Fruit fly (Drosophila melanogaster) whole organism, embryonic: ENCODE data around the gene CG31817.

Experiments used
- CG10462 ChIP-seq: fragments of 200-800 bp; sonication (Bioruptor generic); optimal IDR thresholded peaks from 2 replicates; lab custom pipeline; 2016; ENCODE audit warnings: missing biosample characterization, missing genetic modification characterization
- CG13775 ChIP-seq: fragments of 200-800 bp; sonication (Bioruptor generic); optimal IDR thresholded peaks from 3 replicates; lab custom pipeline; 2017; ENCODE audit warnings: missing biosample characterization, mild to moderate bottlenecking, missing genetic modification characterization
- CG14965 ChIP-seq: fragments of 200-800 bp; sonication (Bioruptor generic); optimal IDR thresholded peaks from 2 replicates; lab custom pipeline; 2016; ENCODE audit warnings: missing biosample characterization, missing genetic modification characterization, borderline replicate concordance
- CG1832 ChIP-seq: fragments of 200-800 bp; sonication (Bioruptor generic); optimal IDR thresholded peaks from 2 replicates; lab custom pipeline; 2017; ENCODE audit warnings: missing biosample characterization, mild to moderate bottlenecking, missing genetic modification characterization, inconsistent platforms
- CG7745 ChIP-seq: fragments of 200-800 bp; sonication (Bioruptor generic); optimal IDR thresholded peaks from 2 replicates; lab custom pipeline; 2018; ENCODE audit warnings: missing biosample characterization, mild to moderate bottlenecking, missing genetic modification characterization, moderate library complexity
- Dek ChIP-seq: fragments of 200-800 bp; sonication (Bioruptor generic); optimal IDR thresholded peaks from 3 replicates; lab custom pipeline; 2019; ENCODE audit warnings: missing biosample characterization, mild to moderate bottlenecking, missing genetic modification characterization, moderate library complexity
- Drgx ChIP-seq: fragments of 200-800 bp; sonication (Bioruptor generic); IDR thresholded peaks from 2 replicates; pipeline ENCODE4 v1.3.6; 2022; ENCODE audit warnings: missing biosample characterization, missing genetic modification characterization
- Mrtf ChIP-seq: fragments of 200-800 bp; sonication (Bioruptor generic); IDR thresholded peaks from 3 replicates; pipeline ENCODE4 v1.3.6; 2022; ENCODE audit warnings: missing biosample characterization, missing genetic modification characterization
- Scr ChIP-seq: fragments of 200-800 bp; sonication (Bioruptor generic); IDR thresholded peaks from 2 replicates; pipeline ENCODE4 v1.3.6; 2022; ENCODE audit warnings: missing biosample characterization, missing genetic modification characterization; ENCODE audit not compliant: partially characterized antibody
- aop ChIP-seq: fragments of 200-800 bp; sonication (Bioruptor generic); IDR thresholded peaks from 2 replicates; pipeline ENCODE4 v1.3.6; 2022; ENCODE audit warnings: missing biosample characterization, missing genetic modification characterization
- odd ChIP-seq: fragments of 200-800 bp; sonication (Bioruptor generic); optimal IDR thresholded peaks from 2 replicates; lab custom pipeline; 2017; ENCODE audit warnings: missing biosample characterization, mild to moderate bottlenecking, missing genetic modification characterization
- seq ChIP-seq: fragments of 200-800 bp; sonication (Bioruptor generic); IDR thresholded peaks from 2 replicates; pipeline ENCODE4 v1.3.6; 2022; ENCODE audit warnings: missing biosample characterization, missing genetic modification characterization
- tll ChIP-seq, 2 experiments: fragments of 200-800 bp in 1 of 2; fragments of >200 bp in 1 of 2; sonication (Bioruptor generic) in 1 of 2; optimal IDR thresholded peaks; 2 replicates each; lab custom pipeline; 2017 to 2019; ENCODE audit warnings: missing biosample characterization in 2 of 2, missing genetic modification characterization in 2 of 2, mild to moderate bottlenecking in 1 of 2, moderate library complexity in 1 of 2
- zf30C ChIP-seq: fragments of 200-800 bp; sonication (Bioruptor generic); optimal IDR thresholded peaks from 3 replicates; lab custom pipeline; 2018; ENCODE audit warnings: missing biosample characterization, mild to moderate bottlenecking, missing genetic modification characterization

DNA sequence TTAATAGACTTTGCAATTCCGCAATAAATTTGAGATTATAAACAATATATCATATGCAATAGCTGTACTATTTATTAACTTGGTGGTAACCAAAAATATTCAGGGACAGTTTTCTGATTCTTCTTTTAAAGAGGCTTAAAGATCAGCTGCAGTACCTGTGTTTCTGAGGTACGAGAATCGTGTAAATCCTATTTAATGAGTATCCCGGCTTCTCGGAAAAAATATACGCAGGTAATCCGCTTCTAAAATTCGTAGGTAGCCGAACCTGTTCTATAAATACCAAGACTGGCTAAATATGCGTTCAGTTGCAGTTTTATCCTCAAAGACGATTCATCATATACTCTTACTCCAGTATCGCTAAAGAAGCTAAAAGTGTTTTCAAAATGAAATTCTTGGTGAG is 8.1 kb downstream of the CG31817 start, which contains the start of gene CG4440:
- no peak for TF ChIP-seq Dek (tag; lab: Kevin White, UChicago)
- no peak for TF ChIP-seq CG7745 (tag; lab: Kevin White, UChicago)
- TF ChIP-seq odd (GFP tag; lab: Kevin White, UChicago), result no peak
- no peak for TF ChIP-seq CG14965 (GFP tag; lab: Kevin White, UChicago)
- no peak for TF ChIP-seq Mrtf (GFP tag; lab: Robert Waterston, UW)
- no peak for TF ChIP-seq zf30C (GFP tag; lab: Kevin White, UChicago)
- no peak for TF ChIP-seq CG10462 (GFP tag; lab: Kevin White, UChicago)
- no peak for TF ChIP-seq seq (GFP tag; lab: Robert Waterston, UW)
- TF ChIP-seq Drgx (GFP tag; lab: Robert Waterston, UW), result no peak
- no peak for TF ChIP-seq CG13775
- no peak for TF ChIP-seq tll (GFP tag; optimal IDR thresholded peaks at IDR 0.05; lab: Kevin White, UChicago)
- no peak for TF ChIP-seq aop
- no peak for TF ChIP-seq Scr
- no peak for TF ChIP-seq CG1832 (GFP tag; lab: Kevin White, UChicago)
